Worm (Caenorhabditis elegans) whole organism, L3 larva: ENCODE results near the gene egl-4.
A peak's percentile ranks its signal among the peaks of the same experiment; 100 is the strongest.

Source experiments
- ZK546.5 ChIP-seq: sonication (generic microtip); optimal IDR thresholded peaks from 2 replicates; lab custom pipeline; 2017; ENCODE audit warnings: missing biosample characterization, missing genetic modification characterization
- aly-2 ChIP-seq: fragments of 150-350 bp; optimal IDR thresholded peaks from 2 replicates; lab custom pipeline; 2014; ENCODE audit warnings: missing biosample characterization, missing genetic modification characterization
- ama-1 ChIP-seq: fragments of 150-350 bp; optimal IDR thresholded peaks from 2 replicates; lab custom pipeline; 2018
- ceh-82 ChIP-seq: fragments of 150-350 bp; optimal IDR thresholded peaks from 2 replicates; lab custom pipeline; 2014; ENCODE audit warnings: missing biosample characterization, missing genetic modification characterization
- daf-12 ChIP-seq: fragments of 150-350 bp; optimal IDR thresholded peaks from 2 replicates; lab custom pipeline; 2014; ENCODE audit warnings: missing biosample characterization, missing genetic modification reagents, missing genetic modification characterization
- egl-27 ChIP-seq: sonication (generic microtip); optimal IDR thresholded peaks from 4 replicates; lab custom pipeline; 2017; ENCODE audit warnings: missing biosample characterization, missing genetic modification reagents, missing genetic modification characterization
- egl-5 ChIP-seq: fragments of 150-350 bp; optimal IDR thresholded peaks from 2 replicates; lab custom pipeline; 2017; ENCODE audit warnings: missing biosample characterization, missing genetic modification reagents, missing genetic modification characterization, inconsistent platforms
- elt-1 ChIP-seq: fragments of 150-350 bp; optimal IDR thresholded peaks from 2 replicates; lab custom pipeline; 2014; ENCODE audit warnings: missing biosample characterization, missing genetic modification characterization
- elt-2 ChIP-seq: sonication (generic microtip); optimal IDR thresholded peaks from 2 replicates; lab custom pipeline; 2016; ENCODE audit warnings: missing genetic modification reagents, mild to moderate bottlenecking, missing genetic modification characterization, missing compliant biosample characterization
- fkh-10 ChIP-seq: sonication (generic microtip); optimal IDR thresholded peaks from 2 replicates; lab custom pipeline; 2017; ENCODE audit warnings: missing biosample characterization, missing genetic modification reagents, missing genetic modification characterization
- fkh-2 ChIP-seq: fragments of 150-350 bp; optimal IDR thresholded peaks from 2 replicates; lab custom pipeline; 2014; ENCODE audit warnings: missing biosample characterization, missing genetic modification reagents, missing genetic modification characterization
- fos-1 ChIP-seq: fragments of 150-350 bp; optimal IDR thresholded peaks from 2 replicates; lab custom pipeline; 2014; ENCODE audit warnings: missing biosample characterization, missing genetic modification characterization
- hmg-11 ChIP-seq: sonication (generic microtip); optimal IDR thresholded peaks from 2 replicates; lab custom pipeline; 2016; ENCODE audit warnings: missing genetic modification characterization, missing compliant biosample characterization
- lin-15B ChIP-seq: fragments of 150-350 bp; optimal IDR thresholded peaks from 2 replicates; lab custom pipeline; 2014; ENCODE audit warnings: missing biosample characterization, missing genetic modification characterization
- lin-39 ChIP-seq: fragments of 150-350 bp; optimal IDR thresholded peaks from 2 replicates; lab custom pipeline; 2018; ENCODE audit warnings: missing biosample characterization, missing genetic modification reagents, missing genetic modification characterization
- mdl-1 ChIP-seq: fragments of 150-350 bp; optimal IDR thresholded peaks from 2 replicates; lab custom pipeline; 2014; ENCODE audit warnings: missing biosample characterization, missing genetic modification characterization
- nfya-1 ChIP-seq: sonication (generic microtip); optimal IDR thresholded peaks from 2 replicates; lab custom pipeline; 2017; ENCODE audit warnings: missing genetic modification characterization, mild to moderate bottlenecking, missing compliant biosample characterization, antibody characterized with exemption, moderate library complexity; ENCODE audit not compliant: insufficient read depth
- nhr-11 ChIP-seq: fragments of 150-350 bp; optimal IDR thresholded peaks from 2 replicates; lab custom pipeline; 2014; ENCODE audit warnings: missing biosample characterization, missing genetic modification characterization
- nhr-12 ChIP-seq: fragments of 150-350 bp; optimal IDR thresholded peaks from 2 replicates; lab custom pipeline; 2014; ENCODE audit warnings: missing biosample characterization, missing genetic modification characterization
- nhr-23 ChIP-seq: fragments of 150-350 bp; optimal IDR thresholded peaks from 2 replicates; lab custom pipeline; 2014; ENCODE audit warnings: missing biosample characterization, missing genetic modification reagents, missing genetic modification characterization
- nhr-237 ChIP-seq: fragments of 150-350 bp; optimal IDR thresholded peaks from 2 replicates; lab custom pipeline; 2014; ENCODE audit warnings: missing biosample characterization, missing genetic modification characterization
- nhr-25 ChIP-seq: sonication (generic microtip); optimal IDR thresholded peaks from 2 replicates; lab custom pipeline; 2017; ENCODE audit warnings: missing biosample characterization, missing genetic modification characterization
- nhr-43 ChIP-seq: sonication (generic microtip); optimal IDR thresholded peaks from 2 replicates; lab custom pipeline; 2016; ENCODE audit warnings: mild to moderate bottlenecking, missing genetic modification characterization, missing compliant biosample characterization; ENCODE audit not compliant: poor library complexity, severe bottlenecking
- nhr-67 ChIP-seq: fragments of 150-350 bp; optimal IDR thresholded peaks from 2 replicates; lab custom pipeline; 2014; ENCODE audit warnings: missing biosample characterization, missing genetic modification characterization
- nhr-76 ChIP-seq: fragments of 150-350 bp; sonication (generic microtip); optimal IDR thresholded peaks from 5 replicates; lab custom pipeline; 2014; ENCODE audit warnings: missing biosample characterization, missing genetic modification characterization
- nhr-77 ChIP-seq: fragments of 150-350 bp; optimal IDR thresholded peaks from 2 replicates; lab custom pipeline; 2014; ENCODE audit warnings: missing biosample characterization, missing genetic modification characterization
- pha-4 ChIP-seq: fragments of 150-350 bp; optimal IDR thresholded peaks from 2 replicates; lab custom pipeline; 2014; ENCODE audit warnings: missing biosample characterization, missing genetic modification reagents, missing genetic modification characterization
- pqm-1 ChIP-seq: fragments of 150-350 bp; optimal IDR thresholded peaks from 2 replicates; lab custom pipeline; 2017; ENCODE audit warnings: missing biosample characterization, missing genetic modification characterization, inconsistent platforms
- skn-1 ChIP-seq: fragments of 150-350 bp; optimal IDR thresholded peaks from 2 replicates; lab custom pipeline; 2014; ENCODE audit warnings: missing biosample characterization, missing genetic modification characterization
- snpc-4 ChIP-seq: fragments of 150-350 bp; optimal IDR thresholded peaks from 2 replicates; lab custom pipeline; 2014; ENCODE audit warnings: missing biosample characterization, missing genetic modification characterization
- tbx-2 ChIP-seq: sonication (generic microtip); optimal IDR thresholded peaks from 2 replicates; lab custom pipeline; 2016; ENCODE audit warnings: mild to moderate bottlenecking, missing genetic modification characterization, missing compliant biosample characterization
- unc-62 ChIP-seq: fragments of 150-350 bp; sonication (generic microtip); optimal IDR thresholded peaks from 4 replicates; lab custom pipeline; 2014; ENCODE audit warnings: missing biosample characterization, missing genetic modification reagents, missing genetic modification characterization

egl-4 gene

ce11 chrIV:1816238-1816637 lies 31.6 kb upstream of the egl-4 start:
- peak; percentile 32 for TF ChIP-seq nfya-1 (tag; lab: Kevin White, UChicago)
- TF ChIP-seq elt-1 (tag; lab: Kevin White, UChicago) = no peak
- no peak for TF ChIP-seq egl-5 (tag; lab: Kevin White, UChicago)

ce11 chrIV:1818467-1819076 lies 29.3 kb upstream of the egl-4 start:
- TF ChIP-seq lin-15B (tag; lab: Kevin White, UChicago) (no peak), nhr-77 (tag; lab: Kevin White, UChicago) (no peak), nfya-1 (tag; lab: Kevin White, UChicago) (no peak), egl-5 (tag; lab: Kevin White, UChicago) (no peak), nhr-23 (no peak), nhr-43 (tag; lab: Kevin White, UChicago) (no peak), mdl-1 (no peak), hmg-11 (tag; lab: Kevin White, UChicago) (no peak), aly-2 (tag; lab: Kevin White, UChicago) (no peak)
- TF ChIP-seq, all 47 proteins: peak for 0

ce11 chrIV:1820153-1820552 lies 27.7 kb upstream of the egl-4 start, which contains the start of gene col-109:
Gene col-109 (minus strand): TSS chrIV:1820253.
- TF ChIP-seq nhr-11 (tag; lab: Kevin White, UChicago) = no peak
- peak; percentile 5 for TF ChIP-seq nhr-25 (tag; lab: Kevin White, UChicago)

- TF ChIP-seq fos-1 (tag; lab: Kevin White, UChicago) (no peak), fkh-2 (tag; lab: Kevin White, UChicago) (no peak), daf-12 (no peak), unc-62 (GFP tag; lab: Kevin White, UChicago) (no peak), pha-4 (no peak), egl-27 (tag; lab: Kevin White, UChicago) (no peak), mdl-1 (no peak), pqm-1 (no peak), ama-1 (no peak), nhr-11 (tag; lab: Kevin White, UChicago) (no peak), nhr-76 (tag; lab: Kevin White, UChicago) (no peak), nhr-12 (tag; lab: Kevin White, UChicago) (no peak)
- TF ChIP-seq, all 47 proteins: peak for 0
Observed at ce11 chrIV:1821550-1821949, 26.3 kb upstream of the egl-4 start, which contains the start of gene Y38C1BA.4. Gene Y38C1BA.4 (plus strand): TSS chrIV:1821850.

- TF ChIP-seq lin-15B (tag; lab: Kevin White, UChicago) (peak; percentile 38), skn-1 (tag; lab: Kevin White, UChicago) (peak; percentile 36), nhr-67 (tag; lab: Kevin White, UChicago) (no peak), pqm-1 (no peak), nhr-237 (tag; lab: Kevin White, UChicago) (no peak), lin-39 (tag; lab: Kevin White, UChicago) (peak; percentile 68), mdl-1 (no peak), tbx-2 (tag; lab: Kevin White, UChicago) (peak; percentile 15), ZK546.5 (tag; lab: Kevin White, UChicago) (no peak), nfya-1 (tag; lab: Kevin White, UChicago) (peak; percentile 83), nhr-12 (tag; lab: Kevin White, UChicago) (no peak), pha-4 (no peak), fkh-10 (GFP tag; lab: Kevin White, UChicago) (peak; percentile 36), ceh-82 (no peak), egl-5 (tag; lab: Kevin White, UChicago) (peak; percentile 33), elt-2 (tag; lab: Kevin White, UChicago) (no peak), unc-62 (GFP tag; lab: Kevin White, UChicago) (peak; percentile 47), nhr-23 (no peak), nhr-25 (tag; lab: Kevin White, UChicago) (no peak), snpc-4 (tag; lab: Kevin White, UChicago) (peak; percentile 51), hmg-11 (tag; lab: Kevin White, UChicago) (peak; percentile 64)
Observed at ce11 chrIV:1824065-1824531, 23.8 kb upstream of the egl-4 start, which contains the start of gene cmk-1. Gene cmk-1 (plus strand): TSS chrIV:1824481.
